Fruit fly (Drosophila melanogaster): ENCODE data around the gene Atx2.

The Atx2 gene

dm6 chr3R:15418824-15419530 lies 10.8 kb downstream of the Atx2 start (continued):
- TF ChIP-seq dsf (GFP tag; optimal IDR thresholded peaks at IDR 0.05; ENCODE audit: borderline replicate concordance) (no peak), h (GFP tag; optimal IDR thresholded peaks at IDR 0.05) (peak; percentile 8), Hnf4 (GFP tag; optimal IDR thresholded peaks at IDR 0.05) (no peak), usp (GFP tag; optimal IDR thresholded peaks at IDR 0.05) (no peak), psq (GFP tag; optimal IDR thresholded peaks at IDR 0.05) (peak; percentile 23), dmrt93B (GFP tag; optimal IDR thresholded peaks at IDR 0.05) (no peak), OdsH (GFP tag; optimal IDR thresholded peaks at IDR 0.05) (peak; percentile 42), brk (GFP tag; optimal IDR thresholded peaks at IDR 0.05) (no peak)

DNA sequence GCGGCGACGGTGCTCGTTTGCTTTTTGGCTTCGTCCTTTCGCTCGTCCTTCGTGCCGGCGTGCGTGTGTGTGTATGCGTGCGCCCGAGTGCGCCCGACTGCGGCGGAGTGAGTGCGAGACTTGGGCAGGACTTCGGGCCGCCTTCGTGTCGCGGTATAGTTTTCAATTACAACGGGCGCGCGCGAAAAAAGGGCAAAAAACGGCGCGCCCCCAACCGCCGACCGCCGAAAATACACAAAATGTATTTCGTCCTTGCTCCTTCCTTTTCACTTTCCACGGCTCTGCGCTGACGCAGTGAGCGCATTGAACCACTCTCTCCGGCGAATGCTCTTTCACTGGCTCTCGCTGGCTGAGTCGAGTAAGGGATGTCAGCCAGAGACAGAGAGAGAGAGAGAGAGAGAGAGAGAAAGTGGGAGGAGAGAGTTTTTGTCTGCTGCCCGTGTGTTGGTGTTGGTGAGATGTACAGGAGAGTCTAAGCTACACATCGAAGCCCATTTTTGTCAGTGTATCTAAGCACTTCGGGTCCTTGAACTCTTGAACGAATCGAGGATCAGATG lies 12.2 kb downstream of the Atx2 start:
- TF ChIP-seq Dif (GFP tag; optimal IDR thresholded peaks at IDR 0.05; ENCODE audit: partially characterized antibody) (peak; percentile 70), dl (GFP tag; optimal IDR thresholded peaks at IDR 0.05; ENCODE audit: insufficient read depth in 1 of 2, partially characterized antibody in 2 of 2) (peak in 1 of 2 experiments; percentile 61), ey (GFP tag; optimal IDR thresholded peaks at IDR 0.05) (no peak), CG9705 (GFP tag; optimal IDR thresholded peaks at IDR 0.05) (no peak), Dfd (GFP tag; optimal IDR thresholded peaks at IDR 0.05) (peak; percentile 4), pan (optimal IDR thresholded peaks at IDR 0.05) (peak; percentile 77), psq (GFP tag; optimal IDR thresholded peaks at IDR 0.05) (peak; percentile 14), CG32264 (GFP tag; optimal IDR thresholded peaks at IDR 0.05) (no peak)

dm6 chr3R:15424187-15424586 lies 16.0 kb downstream of the Atx2 start:
- TF ChIP-seq Dfd (GFP tag; optimal IDR thresholded peaks at IDR 0.05) (peak; percentile 98), usp (GFP tag; optimal IDR thresholded peaks at IDR 0.05) (no peak)

DNA sequence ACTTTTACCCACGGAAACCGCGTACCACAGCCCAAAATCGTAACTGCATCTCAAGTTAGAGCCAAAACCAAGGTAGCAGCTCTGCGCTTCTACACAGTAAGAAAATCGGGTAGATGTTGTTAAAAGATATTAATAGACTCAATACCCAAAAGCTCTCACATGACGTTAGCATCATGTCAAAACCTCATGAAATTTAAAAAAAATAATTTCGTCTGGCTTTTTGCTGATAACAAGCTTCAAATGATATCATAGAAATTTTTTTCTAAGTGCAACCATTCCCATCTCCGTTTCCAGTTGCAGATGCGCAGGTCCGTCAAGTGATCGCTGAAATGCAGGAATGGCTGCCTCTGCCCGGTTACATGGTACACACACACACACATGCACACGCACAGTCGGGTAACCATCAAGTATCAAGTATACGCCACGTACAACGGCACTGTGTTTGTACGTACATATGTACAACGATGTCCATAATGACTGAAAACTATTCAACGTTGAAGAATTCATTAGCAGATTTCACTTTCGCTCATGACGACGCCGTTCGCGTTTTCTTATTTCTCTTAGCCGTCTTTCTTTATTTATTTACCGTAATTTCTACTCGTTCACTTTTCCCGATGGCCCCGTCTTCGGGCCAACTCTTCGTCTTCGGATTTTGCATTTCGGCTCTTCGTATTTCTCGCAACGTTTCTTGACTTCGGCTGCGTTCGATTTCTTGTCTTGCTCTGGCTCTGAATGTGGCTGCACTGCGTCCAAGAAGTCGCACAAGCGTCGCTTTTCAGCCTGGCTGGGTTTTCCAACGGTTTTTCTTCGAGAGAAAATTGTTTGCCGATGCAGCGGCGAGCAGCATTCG lies 17.6 kb downstream of the Atx2 start:
- TF ChIP-seq lola (GFP tag; optimal IDR thresholded peaks at IDR 0.05), result no peak
- no peak for TF ChIP-seq pan (optimal IDR thresholded peaks at IDR 0.05)
- no peak for TF ChIP-seq Dfd (GFP tag; optimal IDR thresholded peaks at IDR 0.05)

- peak; percentile 24 for TF ChIP-seq Dif (GFP tag; optimal IDR thresholded peaks at IDR 0.05; ENCODE audit: partially characterized antibody)
- TF ChIP-seq Dfd (GFP tag; optimal IDR thresholded peaks at IDR 0.05), result peak; percentile 21
- no peak for TF ChIP-seq foxo (GFP tag; optimal IDR thresholded peaks at IDR 0.05)
- TF ChIP-seq Vsx2 (GFP tag; optimal IDR thresholded peaks at IDR 0.05; ENCODE audit: partially characterized antibody), result peak; percentile 18
Observed at dm6 chr3R:15427199-15427817, 19.1 kb downstream of the Atx2 start.

DNA sequence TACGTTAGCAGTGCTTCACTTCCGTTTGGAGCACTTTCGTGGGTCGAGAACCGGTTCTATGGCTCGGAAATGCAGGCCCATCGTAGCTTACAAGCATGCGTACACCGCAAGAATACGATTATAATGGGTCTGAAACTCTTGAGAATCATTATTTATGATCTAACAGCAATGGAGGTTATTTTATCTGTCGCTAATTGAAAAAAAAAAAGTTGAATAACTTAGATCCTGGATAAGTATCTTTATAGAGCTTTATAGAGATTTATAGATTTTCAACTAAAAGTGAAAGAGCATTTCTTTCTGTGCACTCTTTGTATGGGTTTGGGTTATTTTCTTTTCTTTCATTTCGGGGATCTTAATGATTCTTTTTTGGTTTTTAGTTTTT lies 19.6 kb downstream of the Atx2 start:
- TF ChIP-seq Jra (GFP tag; optimal IDR thresholded peaks at IDR 0.05) (peak; percentile 68), Hr78 (GFP tag; optimal IDR thresholded peaks at IDR 0.05) (no peak), CrebA (GFP tag; optimal IDR thresholded peaks at IDR 0.05; ENCODE audit: borderline replicate concordance) (peak; percentile 20), Myc (optimal IDR thresholded peaks at IDR 0.05) (no peak), sv (GFP tag; optimal IDR thresholded peaks at IDR 0.05) (no peak), brk (GFP tag; optimal IDR thresholded peaks at IDR 0.05) (peak; percentile 87), GATAd (GFP tag; optimal IDR thresholded peaks at IDR 0.05) (no peak), br (GFP tag; optimal IDR thresholded peaks at IDR 0.05) (peak; percentile 87), Hr83 (GFP tag; optimal IDR thresholded peaks at IDR 0.05; ENCODE audit: poor library complexity, severe bottlenecking) (no peak), usp (GFP tag; optimal IDR thresholded peaks at IDR 0.05) (no peak), CG9705 (GFP tag; optimal IDR thresholded peaks at IDR 0.05) (peak; percentile 31), psq (GFP tag; optimal IDR thresholded peaks at IDR 0.05) (peak; percentile 86), HLH106 (tag; optimal IDR thresholded peaks at IDR 0.05) (peak; percentile 83), OdsH (GFP tag; optimal IDR thresholded peaks at IDR 0.05) (peak; percentile 91), foxo (GFP tag; optimal IDR thresholded peaks at IDR 0.05) (peak in 1 of 2 experiments; percentile 89), Rel (GFP tag; optimal IDR thresholded peaks at IDR 0.05) (no peak), Rel (tag; optimal IDR thresholded peaks at IDR 0.05) (peak; percentile 29), Abd-B (GFP tag; optimal IDR thresholded peaks at IDR 0.05) (no peak), Hnf4 (GFP tag; optimal IDR thresholded peaks at IDR 0.05) (peak; percentile 83), N (GFP tag; optimal IDR thresholded peaks at IDR 0.05) (no peak), pan (optimal IDR thresholded peaks at IDR 0.05) (no peak), woc (GFP tag; optimal IDR thresholded peaks at IDR 0.05) (peak; percentile 81), rgr (GFP tag; optimal IDR thresholded peaks at IDR 0.05) (peak; percentile 89), ey (GFP tag; optimal IDR thresholded peaks at IDR 0.05) (peak; percentile 89), lola (GFP tag; optimal IDR thresholded peaks at IDR 0.05) (no peak), Vsx2 (GFP tag; optimal IDR thresholded peaks at IDR 0.05; ENCODE audit: partially characterized antibody) (no peak), h (GFP tag; optimal IDR thresholded peaks at IDR 0.05) (peak; percentile 89), dl (GFP tag; optimal IDR thresholded peaks at IDR 0.05; ENCODE audit: insufficient read depth in 1 of 2, partially characterized antibody in 2 of 2) (no peak), Dfd (GFP tag; optimal IDR thresholded peaks at IDR 0.05) (no peak)
